Fruit fly (Drosophila melanogaster): ENCODE results near the gene Septin2.

DNA sequence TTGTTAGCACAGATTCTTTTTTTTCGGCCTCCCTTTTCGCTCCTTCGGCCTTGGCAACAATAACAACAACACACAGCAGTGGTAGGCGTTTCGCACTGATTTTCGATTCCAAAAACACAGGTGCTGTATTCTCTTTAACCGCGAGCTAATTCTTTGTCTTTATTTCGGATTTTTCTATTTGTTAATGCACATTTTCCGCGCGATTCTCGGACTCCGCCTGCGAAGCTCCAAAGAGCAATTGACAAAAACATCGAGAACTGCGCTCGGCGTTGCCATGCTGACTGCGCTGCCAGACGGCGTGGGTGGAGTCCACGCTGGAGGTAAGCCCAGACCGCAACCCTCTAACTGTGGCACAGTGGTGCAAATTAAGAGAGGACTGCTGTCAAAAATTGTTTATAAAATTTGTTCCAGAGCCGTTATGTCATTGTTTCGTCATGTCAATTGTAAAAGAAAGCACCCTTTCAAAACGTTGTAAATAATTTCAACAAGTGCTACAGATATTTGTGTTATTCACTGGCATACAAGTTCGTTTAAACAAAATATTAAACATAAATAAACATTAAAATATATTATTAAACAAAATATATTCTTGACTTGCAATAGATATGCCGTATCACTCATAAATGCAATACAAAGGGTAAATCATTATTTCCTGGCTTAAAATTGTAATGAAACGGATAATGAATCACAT lies 30.6 kb downstream of the Septin2 start, which contains the start of the genes DPCoAC and CG5180:
- TF ChIP-seq Ravus (GFP tag; IDR thresholded peaks at IDR 0.05) (0 out of 2 replicates have a peak, but pooled peaks have one; percentile 19), Spps (tag; optimal IDR thresholded peaks at IDR 0.05) (no peak), Dfd (GFP tag; optimal IDR thresholded peaks at IDR 0.05) (no peak), Usf (GFP tag; optimal IDR thresholded peaks at IDR 0.05) (peak; percentile 39), CG34376 (GFP tag; optimal IDR thresholded peaks at IDR 0.05) (peak; percentile 60), insv (GFP tag; optimal IDR thresholded peaks at IDR 0.05) (no peak), CG1602 (GFP tag; optimal IDR thresholded peaks at IDR 0.05) (peak; percentile 55)
